Worm (Caenorhabditis elegans) whole organism, late embryonic: ENCODE measurements around the gene srv-10.

Experiments used
- K02D7.2 ChIP-seq: sonication (generic microtip); optimal IDR thresholded peaks from 2 replicates; lab custom pipeline; 2017; ENCODE audit warnings: mild to moderate bottlenecking, missing genetic modification characterization, missing compliant biosample characterization
- K09A11.1 ChIP-seq: sonication (generic microtip); optimal IDR thresholded peaks from 2 replicates; lab custom pipeline; 2017; ENCODE audit warnings: antibody characterized with exemption, mild to moderate bottlenecking, missing genetic modification characterization, missing compliant biosample characterization; ENCODE audit not compliant: insufficient read depth
- T23F11.4 ChIP-seq: fragments of 200-800 bp; sonication (Bioruptor generic); optimal IDR thresholded peaks from 2 replicates; lab custom pipeline; 2018; ENCODE audit warnings: mild to moderate bottlenecking, missing genetic modification characterization, missing compliant biosample characterization
- ceh-14 ChIP-seq: sonication (generic microtip); optimal IDR thresholded peaks from 2 replicates; lab custom pipeline; 2016; ENCODE audit warnings: missing genotype, missing genetic modification characterization, missing compliant biosample characterization
- ceh-18 ChIP-seq: sonication (generic microtip); optimal IDR thresholded peaks from 2 replicates; lab custom pipeline; 2016; ENCODE audit warnings: missing genetic modification characterization, missing compliant biosample characterization
- ceh-19 ChIP-seq: fragments of 200-800 bp; sonication (Bioruptor generic); optimal IDR thresholded peaks from 2 replicates; lab custom pipeline; 2018; ENCODE audit warnings: mild to moderate bottlenecking, missing genetic modification characterization, missing compliant biosample characterization
- ceh-24 ChIP-seq: sonication (generic microtip); optimal IDR thresholded peaks from 2 replicates; lab custom pipeline; 2016; ENCODE audit warnings: mild to moderate bottlenecking, missing genetic modification characterization, missing compliant biosample characterization
- ceh-30 ChIP-seq: fragments of 150-350 bp; optimal IDR thresholded peaks from 2 replicates; lab custom pipeline; 2014; ENCODE audit warnings: missing biosample characterization, missing genetic modification characterization
- ceh-6 ChIP-seq: fragments of 200-800 bp; sonication (Bioruptor generic); optimal IDR thresholded peaks from 2 replicates; lab custom pipeline; 2018; ENCODE audit warnings: mild to moderate bottlenecking, missing genetic modification characterization, missing compliant biosample characterization
- che-1 ChIP-seq: sonication (generic microtip); optimal IDR thresholded peaks from 2 replicates; lab custom pipeline; 2016; ENCODE audit warnings: mild to moderate bottlenecking, missing genetic modification characterization, missing compliant biosample characterization
- dve-1 ChIP-seq: sonication (generic microtip); optimal IDR thresholded peaks from 2 replicates; lab custom pipeline; 2017; ENCODE audit warnings: antibody characterized with exemption, mild to moderate bottlenecking, missing genetic modification characterization, missing compliant biosample characterization
- ets-4 ChIP-seq: sonication (generic microtip); optimal IDR thresholded peaks from 2 replicates; lab custom pipeline; 2016; ENCODE audit warnings: missing genetic modification characterization, missing compliant biosample characterization
- fax-1 ChIP-seq: sonication (generic microtip); optimal IDR thresholded peaks from 2 replicates; lab custom pipeline; 2016; ENCODE audit warnings: missing genotype, missing genetic modification characterization, missing compliant biosample characterization
- fkh-10 ChIP-seq: fragments of 150-350 bp; optimal IDR thresholded peaks from 2 replicates; lab custom pipeline; 2014; ENCODE audit warnings: missing biosample characterization, missing genetic modification reagents, missing genetic modification characterization
- fkh-6 ChIP-seq: sonication (generic microtip); optimal IDR thresholded peaks from 2 replicates; lab custom pipeline; 2016; ENCODE audit warnings: missing genetic modification characterization, missing compliant biosample characterization
- hlh-13 ChIP-seq: fragments of 200-800 bp; sonication (Bioruptor generic); optimal IDR thresholded peaks from 2 replicates; lab custom pipeline; 2018; ENCODE audit warnings: mild to moderate bottlenecking, missing genetic modification characterization, missing compliant biosample characterization
- hlh-8 ChIP-seq: sonication (generic microtip); optimal IDR thresholded peaks from 2 replicates; lab custom pipeline; 2016; ENCODE audit warnings: missing genotype, missing genetic modification characterization, missing compliant biosample characterization
- nhr-232 ChIP-seq: sonication (generic microtip); optimal IDR thresholded peaks from 2 replicates; lab custom pipeline; 2016; ENCODE audit warnings: missing genetic modification characterization, missing compliant biosample characterization
- odd-2 ChIP-seq: sonication (generic microtip); optimal IDR thresholded peaks from 2 replicates; lab custom pipeline; 2017; ENCODE audit warnings: antibody characterized with exemption, mild to moderate bottlenecking, missing genetic modification characterization, missing compliant biosample characterization
- pag-3 ChIP-seq: sonication (generic microtip); optimal IDR thresholded peaks from 2 replicates; lab custom pipeline; 2016; ENCODE audit warnings: missing compliant biosample characterization, missing genetic modification characterization, borderline replicate concordance
- pat-9 ChIP-seq: fragments of 200-800 bp; sonication (Bioruptor generic); optimal IDR thresholded peaks from 2 replicates; lab custom pipeline; 2018; ENCODE audit warnings: mild to moderate bottlenecking, missing genetic modification characterization, moderate library complexity, missing compliant biosample characterization
- pax-1 ChIP-seq: fragments of 150-350 bp; optimal IDR thresholded peaks from 2 replicates; lab custom pipeline; 2014; ENCODE audit warnings: missing biosample characterization, missing genetic modification characterization
- pha-2 ChIP-seq: sonication (generic microtip); optimal IDR thresholded peaks from 2 replicates; lab custom pipeline; 2017; ENCODE audit warnings: mild to moderate bottlenecking, missing genetic modification characterization, missing compliant biosample characterization
- pros-1 ChIP-seq: fragments of 150-350 bp; optimal IDR thresholded peaks from 2 replicates; lab custom pipeline; 2014; ENCODE audit warnings: missing biosample characterization, missing genetic modification reagents, missing genetic modification characterization
- ref-2 ChIP-seq: sonication (generic microtip); optimal IDR thresholded peaks from 2 replicates; lab custom pipeline; 2016; ENCODE audit warnings: missing genetic modification characterization, missing compliant biosample characterization
- rnt-1 ChIP-seq: sonication (generic microtip); optimal IDR thresholded peaks from 2 replicates; lab custom pipeline; 2016; ENCODE audit warnings: missing genetic modification characterization, missing compliant biosample characterization
- sdc-2 ChIP-seq: sonication (generic microtip); optimal IDR thresholded peaks from 2 replicates; lab custom pipeline; 2016; ENCODE audit warnings: missing genotype, missing genetic modification characterization, missing compliant biosample characterization
- sox-2 ChIP-seq: fragments of 200-800 bp; sonication (Bioruptor generic); IDR thresholded peaks from 2 replicates; pipeline ENCODE4 v1.3.6; 2022; ENCODE audit warnings: missing genetic modification reagents, missing genetic modification characterization, missing compliant biosample characterization
- sox-4 ChIP-seq: sonication (generic microtip); optimal IDR thresholded peaks from 2 replicates; lab custom pipeline; 2017; ENCODE audit warnings: mild to moderate bottlenecking, missing genetic modification characterization, inconsistent platforms, missing compliant biosample characterization
- syd-9 ChIP-seq: sonication (generic microtip); optimal IDR thresholded peaks from 2 replicates; lab custom pipeline; 2016; ENCODE audit warnings: mild to moderate bottlenecking, missing genetic modification characterization, moderate library complexity, missing compliant biosample characterization
- tbx-2 ChIP-seq: sonication (generic microtip); optimal IDR thresholded peaks from 2 replicates; lab custom pipeline; 2016; ENCODE audit warnings: missing genetic modification characterization, missing compliant biosample characterization
- ttx-3 ChIP-seq: sonication (generic microtip); optimal IDR thresholded peaks from 2 replicates; lab custom pipeline; 2016; ENCODE audit warnings: missing genetic modification reagents, missing genetic modification characterization, missing compliant biosample characterization
- zip-5 ChIP-seq: sonication (generic microtip); optimal IDR thresholded peaks from 2 replicates; lab custom pipeline; 2016; ENCODE audit warnings: missing genetic modification characterization, missing compliant biosample characterization

The srv-10 gene

DNA sequence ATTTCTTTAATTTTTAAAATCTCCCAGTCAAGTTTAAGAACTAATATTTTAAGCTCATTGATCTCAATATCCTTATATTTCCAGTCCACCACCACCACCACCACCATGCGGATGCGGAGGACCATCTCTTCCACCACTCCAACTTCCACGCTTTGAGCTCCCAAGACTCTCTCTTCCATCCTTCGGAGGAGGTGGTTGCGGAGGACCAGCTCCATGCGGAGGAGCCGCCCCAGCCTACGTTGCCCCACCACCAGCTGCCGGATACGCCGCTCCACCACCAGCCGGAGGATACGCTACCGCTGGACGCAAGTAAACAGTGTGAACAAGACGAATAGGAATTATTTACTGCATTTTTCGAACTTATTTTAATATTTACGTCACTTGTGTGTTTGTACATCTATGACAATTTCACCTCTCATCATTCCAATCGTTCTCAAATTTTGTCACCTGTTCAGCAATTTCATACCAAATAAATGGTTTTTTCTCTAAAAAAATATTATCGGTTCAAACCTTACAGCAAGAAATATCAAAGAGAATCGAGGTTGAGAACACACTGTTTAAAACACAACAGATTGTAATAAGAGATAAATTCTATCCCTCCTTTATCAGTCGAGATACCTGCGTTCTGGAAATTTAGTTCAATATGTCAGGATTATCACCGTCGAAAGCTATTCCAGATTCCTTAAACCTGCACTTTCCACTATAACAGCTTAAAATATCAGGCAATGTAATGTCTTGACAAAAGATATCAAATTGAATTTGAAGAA, 12.3 kb upstream of the srv-10 start:
- TF ChIP-seq ceh-19 (GFP tag; lab: Kevin White, UChicago) (peak; percentile 17), fkh-6 (tag; lab: Kevin White, UChicago) (peak; percentile 5), sox-2 (GFP tag; lab: Robert Waterston, UW) (no peak), ceh-18 (tag; lab: Kevin White, UChicago) (no peak), zip-5 (no peak)

DNA sequence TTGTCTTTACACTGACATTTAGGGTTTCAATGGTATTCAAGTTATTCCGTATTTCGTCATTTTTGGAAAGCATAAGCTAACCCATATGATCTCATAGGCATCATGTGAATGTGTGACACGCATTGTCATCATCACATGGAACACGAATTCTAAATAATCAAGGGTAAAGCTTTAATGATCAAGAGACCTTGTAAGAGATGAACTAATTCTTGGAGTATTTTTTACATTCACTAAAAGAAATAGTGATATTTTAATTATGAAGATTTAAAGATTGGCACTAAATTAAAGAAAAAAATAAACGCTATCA, 11.8 kb upstream of the srv-10 start:
- TF ChIP-seq tbx-2 (no peak), ceh-14 (tag; lab: Kevin White, UChicago) (no peak), T23F11.4 (GFP tag; lab: Kevin White, UChicago) (no peak), fkh-10 (GFP tag; lab: Kevin White, UChicago) (no peak), dve-1 (tag; lab: Kevin White, UChicago) (no peak), pros-1 (tag; lab: Kevin White, UChicago) (no peak), ceh-24 (tag; lab: Kevin White, UChicago) (no peak), che-1 (no peak), rnt-1 (no peak), pat-9 (tag; lab: Kevin White, UChicago) (no peak), ref-2 (tag; lab: Kevin White, UChicago) (no peak), zip-5 (no peak), odd-2 (tag; lab: Kevin White, UChicago) (no peak), fax-1 (tag; lab: Kevin White, UChicago) (no peak), pax-1 (tag; lab: Kevin White, UChicago) (no peak)

DNA sequence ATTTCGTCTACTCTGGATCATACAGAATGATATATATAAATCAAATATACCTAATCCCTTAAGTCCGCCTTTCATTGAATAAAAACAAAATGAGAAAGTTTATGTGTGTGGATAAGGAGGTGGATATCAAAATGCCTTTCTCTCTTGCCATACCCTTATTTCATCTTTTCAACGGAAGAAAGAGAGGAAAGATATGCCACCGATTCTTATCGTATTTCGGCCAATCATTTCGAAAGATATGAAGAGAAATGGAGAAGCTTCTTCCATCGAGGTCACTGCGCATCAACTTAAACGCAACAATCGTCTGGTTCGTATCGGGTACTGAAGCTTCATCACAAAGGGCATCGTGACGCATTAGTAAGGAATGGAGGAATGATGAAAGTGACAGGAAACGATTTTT, 10.4 kb upstream of the srv-10 start:
- no peak for TF ChIP-seq fkh-6 (tag; lab: Kevin White, UChicago)
- no peak for TF ChIP-seq sox-4 (tag; lab: Kevin White, UChicago)
- no peak for TF ChIP-seq ceh-30
- no peak for TF ChIP-seq hlh-13 (GFP tag; lab: Kevin White, UChicago)
- TF ChIP-seq tbx-2, result no peak

DNA sequence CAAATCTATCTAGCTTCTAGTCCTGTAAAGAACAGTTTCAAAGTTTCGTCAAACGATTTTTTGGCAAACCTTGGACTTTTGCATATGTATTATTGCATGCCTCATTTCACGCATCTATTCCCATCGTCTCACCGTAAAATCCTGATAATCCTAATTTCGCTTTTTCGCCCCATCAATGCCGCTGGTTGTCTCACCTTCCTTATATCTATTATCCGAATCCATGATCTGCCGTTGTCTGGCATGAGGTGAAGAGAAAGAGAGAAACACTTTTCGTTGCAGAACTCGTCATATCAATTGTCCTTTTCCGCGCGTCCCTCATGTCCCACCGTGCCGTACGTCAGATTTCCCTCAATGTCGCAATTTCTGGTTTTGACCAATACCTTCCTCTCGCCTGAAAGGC, 9.1 kb upstream of the srv-10 start, which contains the start of gene cut-2:
TSS of gene cut-2 (plus strand) at position 365 of the 400 bp plus-strand sequence.
- no peak for TF ChIP-seq fkh-10 (GFP tag; lab: Kevin White, UChicago)
- no peak for TF ChIP-seq ceh-24 (tag; lab: Kevin White, UChicago)
- no peak for TF ChIP-seq syd-9 (tag; lab: Kevin White, UChicago)
- TF ChIP-seq pha-2 (tag; lab: Kevin White, UChicago), result no peak
- no peak for TF ChIP-seq pag-3 (tag; lab: Kevin White, UChicago)
- TF ChIP-seq rnt-1, result peak; percentile 31
- no peak for TF ChIP-seq ets-4 (tag; lab: Kevin White, UChicago)

DNA sequence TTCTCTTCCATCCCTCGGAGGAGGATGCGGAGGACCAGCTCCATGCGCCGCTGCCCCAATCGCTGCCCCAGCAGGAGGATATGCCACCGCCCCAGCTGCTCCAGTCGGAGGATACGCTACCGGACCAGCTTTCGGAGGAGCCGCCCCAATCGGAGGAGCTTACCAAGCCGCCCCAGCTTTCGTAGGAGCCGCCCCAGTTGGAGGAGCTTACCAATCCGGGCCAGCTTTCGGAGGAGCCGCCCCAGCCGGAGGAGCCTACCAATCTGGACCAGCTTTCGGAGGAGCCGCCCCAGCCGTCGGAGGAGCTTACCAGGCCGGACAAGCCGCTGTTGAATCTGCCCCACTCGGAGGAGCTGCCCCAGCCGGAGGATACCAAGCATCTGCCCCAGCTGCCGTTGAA, 8.2 kb upstream of the srv-10 start:
- TF ChIP-seq nhr-232 (peak; percentile 21), K09A11.1 (tag; lab: Kevin White, UChicago) (no peak), T23F11.4 (GFP tag; lab: Kevin White, UChicago) (peak; percentile 73), hlh-8 (tag; lab: Kevin White, UChicago) (no peak), sdc-2 (peak; percentile 12), ceh-6 (GFP tag; lab: Kevin White, UChicago) (no peak), fkh-6 (tag; lab: Kevin White, UChicago) (peak; percentile 26), che-1 (peak; percentile 35), ttx-3 (tag; lab: Kevin White, UChicago) (no peak), K02D7.2 (tag; lab: Kevin White, UChicago) (peak; percentile 59)
